Worm (Caenorhabditis elegans): ENCODE measurements around the gene T25D10.4.

Gene T25D10.4

ce11 chrII:6425993-6426392, 15.9 kb upstream of the T25D10.4 start, which contains the start of gene col-75:
Gene col-75 (plus strand): TSS chrII:6426293.
- TF ChIP-seq aly-2 (tag; optimal IDR thresholded peaks at IDR 0.05) (no peak), peb-1 (tag; optimal IDR thresholded peaks at IDR 0.05) (no peak), crh-2 (tag; optimal IDR thresholded peaks at IDR 0.05) (no peak), egl-27 (tag; optimal IDR thresholded peaks at IDR 0.05) (no peak), gmeb-1 (tag; optimal IDR thresholded peaks at IDR 0.05) (no peak), nhr-23 (tag; optimal IDR thresholded peaks at IDR 0.05) (no peak), elt-1 (tag; optimal IDR thresholded peaks at IDR 0.05) (no peak), fos-1 (tag; optimal IDR thresholded peaks at IDR 0.05) (no peak)

ce11 chrII:6422812-6423211, 12.7 kb upstream of the T25D10.4 start, which contains the start of gene K03H9.3:
Gene K03H9.3 (plus strand): TSS chrII:6423112.
- TF ChIP-seq R02D3.7 (tag; optimal IDR thresholded peaks at IDR 0.05) = no peak

- TF ChIP-seq ceh-16 (tag; optimal IDR thresholded peaks at IDR 0.05) (peak; percentile 80), blmp-1 (tag; optimal IDR thresholded peaks at IDR 0.05; ENCODE audit: insufficient read depth) (peak; percentile 1), F13H6.1 (tag; optimal IDR thresholded peaks at IDR 0.05) (no peak), nhr-25 (tag; optimal IDR thresholded peaks at IDR 0.05) (peak; percentile 33)
Observed at ce11 chrII:6419163-6419562, 9.1 kb upstream of the T25D10.4 start.

- TF ChIP-seq dmd-4 (tag; optimal IDR thresholded peaks at IDR 0.05) (no peak), ZK546.5 (tag; optimal IDR thresholded peaks at IDR 0.05) (no peak), ztf-4 (tag; optimal IDR thresholded peaks at IDR 0.05) (no peak), crh-2 (tag; optimal IDR thresholded peaks at IDR 0.05) (no peak), nhr-11 (tag; optimal IDR thresholded peaks at IDR 0.05) (no peak), fos-1 (tag; optimal IDR thresholded peaks at IDR 0.05) (no peak), egl-27 (tag; optimal IDR thresholded peaks at IDR 0.05) (no peak), nhr-77 (tag; optimal IDR thresholded peaks at IDR 0.05) (no peak)
Observed at ce11 chrII:6417999-6418398, 7.9 kb upstream of the T25D10.4 start.

- TF ChIP-seq fos-1 (tag; optimal IDR thresholded peaks at IDR 0.05) (peak; percentile 64), lin-13 (GFP tag; optimal IDR thresholded peaks at IDR 0.05) (no peak), nhr-23 (tag; optimal IDR thresholded peaks at IDR 0.05) (no peak), unc-62 (GFP tag; optimal IDR thresholded peaks at IDR 0.05) (no peak), nhr-129 (tag; optimal IDR thresholded peaks at IDR 0.05) (no peak), ama-1 (optimal IDR thresholded peaks at IDR 0.05) (no peak), nhr-21 (tag; optimal IDR thresholded peaks at IDR 0.05) (no peak), blmp-1 (tag; optimal IDR thresholded peaks at IDR 0.05; ENCODE audit: insufficient read depth) (no peak), unc-39 (tag; optimal IDR thresholded peaks at IDR 0.05) (no peak), nhr-237 (tag; optimal IDR thresholded peaks at IDR 0.05) (no peak), C34F6.9 (tag; optimal IDR thresholded peaks at IDR 0.05) (no peak), nhr-10 (tag; optimal IDR thresholded peaks at IDR 0.05) (no peak), lin-11 (tag; optimal IDR thresholded peaks at IDR 0.05) (no peak), ZK546.5 (tag; optimal IDR thresholded peaks at IDR 0.05) (no peak), elt-1 (tag; optimal IDR thresholded peaks at IDR 0.05) (no peak), ceh-16 (tag; optimal IDR thresholded peaks at IDR 0.05) (no peak), zag-1 (tag; optimal IDR thresholded peaks at IDR 0.05) (no peak), egl-27 (tag; optimal IDR thresholded peaks at IDR 0.05) (no peak), ztf-1 (GFP tag; conservative IDR thresholded peaks at IDR 0.05) (no peak), peb-1 (tag; optimal IDR thresholded peaks at IDR 0.05) (no peak), alr-1 (tag; optimal IDR thresholded peaks at IDR 0.05) (no peak), nhr-25 (tag; optimal IDR thresholded peaks at IDR 0.05) (no peak), lsy-2 (tag; optimal IDR thresholded peaks at IDR 0.05) (no peak), crh-2 (tag; optimal IDR thresholded peaks at IDR 0.05) (peak; percentile 20), ceh-82 (tag; optimal IDR thresholded peaks at IDR 0.05) (no peak), R02D3.7 (tag; optimal IDR thresholded peaks at IDR 0.05) (no peak), nhr-77 (tag; optimal IDR thresholded peaks at IDR 0.05) (no peak), mbf-1 (tag; optimal IDR thresholded peaks at IDR 0.05) (no peak), mdl-1 (tag; optimal IDR thresholded peaks at IDR 0.05) (no peak), mab-5 (tag; optimal IDR thresholded peaks at IDR 0.05) (no peak), unc-55 (GFP tag; optimal IDR thresholded peaks at IDR 0.05) (no peak), ztf-4 (tag; optimal IDR thresholded peaks at IDR 0.05) (no peak), sma-3 (GFP tag; optimal IDR thresholded peaks at IDR 0.05) (no peak), sma-9 (GFP tag; optimal IDR thresholded peaks at IDR 0.05) (peak; percentile 49), sma-9 (tag; optimal IDR thresholded peaks at IDR 0.05) (no peak), F13H6.1 (tag; optimal IDR thresholded peaks at IDR 0.05) (peak; percentile 40), Y55F3AM.14 (GFP tag; optimal IDR thresholded peaks at IDR 0.05) (no peak), nhr-11 (tag; optimal IDR thresholded peaks at IDR 0.05) (no peak), nhr-12 (tag; optimal IDR thresholded peaks at IDR 0.05) (no peak), dmd-4 (tag; optimal IDR thresholded peaks at IDR 0.05) (no peak), snpc-4 (tag; optimal IDR thresholded peaks at IDR 0.05) (no peak), sem-4 (tag; optimal IDR thresholded peaks at IDR 0.05) (no peak), gmeb-1 (tag; optimal IDR thresholded peaks at IDR 0.05) (peak; percentile 15)
Observed at ce11 chrII:6413788-6414187, 3.7 kb upstream of the T25D10.4 start.
